Worm (Caenorhabditis elegans) whole organism, late embryonic: Measurements from ENCODE around the gene srd-39.

Source experiments
- C08G9.2 ChIP-seq: sonication (generic microtip); optimal IDR thresholded peaks from 2 replicates; lab custom pipeline; 2016; ENCODE audit warnings: mild to moderate bottlenecking, missing genetic modification characterization, moderate library complexity, missing compliant biosample characterization
- T23F11.4 ChIP-seq: fragments of 200-800 bp; sonication (Bioruptor generic); optimal IDR thresholded peaks from 2 replicates; lab custom pipeline; 2018; ENCODE audit warnings: mild to moderate bottlenecking, missing genetic modification characterization, missing compliant biosample characterization
- ama-1 ChIP-seq: fragments of 150-350 bp; optimal IDR thresholded peaks from 2 replicates; lab custom pipeline; 2014
- ceh-14 ChIP-seq: sonication (generic microtip); optimal IDR thresholded peaks from 2 replicates; lab custom pipeline; 2016; ENCODE audit warnings: missing genotype, missing genetic modification characterization, missing compliant biosample characterization
- ceh-18 ChIP-seq: sonication (generic microtip); optimal IDR thresholded peaks from 2 replicates; lab custom pipeline; 2016; ENCODE audit warnings: missing genetic modification characterization, missing compliant biosample characterization
- ceh-22 ChIP-seq: sonication (generic microtip); optimal IDR thresholded peaks from 2 replicates; lab custom pipeline; 2017; ENCODE audit warnings: missing biosample characterization, missing genetic modification characterization
- ceh-24 ChIP-seq: sonication (generic microtip); optimal IDR thresholded peaks from 2 replicates; lab custom pipeline; 2016; ENCODE audit warnings: mild to moderate bottlenecking, missing genetic modification characterization, missing compliant biosample characterization
- ceh-30 ChIP-seq: fragments of 150-350 bp; optimal IDR thresholded peaks from 2 replicates; lab custom pipeline; 2014; ENCODE audit warnings: missing biosample characterization, missing genetic modification characterization
- ceh-31 ChIP-seq: sonication (generic microtip); optimal IDR thresholded peaks from 2 replicates; lab custom pipeline; 2016; ENCODE audit warnings: missing genetic modification characterization, missing compliant biosample characterization
- ceh-34 ChIP-seq: sonication (generic microtip); optimal IDR thresholded peaks from 2 replicates; lab custom pipeline; 2016; ENCODE audit warnings: mild to moderate bottlenecking, missing genetic modification characterization, missing compliant biosample characterization
- ceh-6 ChIP-seq: fragments of 200-800 bp; sonication (Bioruptor generic); optimal IDR thresholded peaks from 2 replicates; lab custom pipeline; 2018; ENCODE audit warnings: mild to moderate bottlenecking, missing genetic modification characterization, missing compliant biosample characterization
- che-1 ChIP-seq: sonication (generic microtip); optimal IDR thresholded peaks from 2 replicates; lab custom pipeline; 2016; ENCODE audit warnings: mild to moderate bottlenecking, missing genetic modification characterization, missing compliant biosample characterization
- dmd-4 ChIP-seq: sonication (generic microtip); optimal IDR thresholded peaks from 2 replicates; lab custom pipeline; 2016; ENCODE audit warnings: borderline replicate concordance, missing genetic modification characterization, missing compliant biosample characterization
- dve-1 ChIP-seq: sonication (generic microtip); optimal IDR thresholded peaks from 2 replicates; lab custom pipeline; 2017; ENCODE audit warnings: antibody characterized with exemption, mild to moderate bottlenecking, missing genetic modification characterization, missing compliant biosample characterization
- ets-4 ChIP-seq: sonication (generic microtip); optimal IDR thresholded peaks from 2 replicates; lab custom pipeline; 2016; ENCODE audit warnings: missing genetic modification characterization, missing compliant biosample characterization
- eyg-1 ChIP-seq: sonication (generic microtip); optimal IDR thresholded peaks from 2 replicates; lab custom pipeline; 2016; ENCODE audit warnings: missing genotype, missing genetic modification characterization, missing compliant biosample characterization
- fax-1 ChIP-seq: sonication (generic microtip); optimal IDR thresholded peaks from 2 replicates; lab custom pipeline; 2016; ENCODE audit warnings: missing genotype, missing genetic modification characterization, missing compliant biosample characterization
- gmeb-2 ChIP-seq: sonication (generic microtip); optimal IDR thresholded peaks from 2 replicates; lab custom pipeline; 2016; ENCODE audit warnings: missing genetic modification characterization, inconsistent platforms, missing compliant biosample characterization
- hlh-13 ChIP-seq: fragments of 200-800 bp; sonication (Bioruptor generic); optimal IDR thresholded peaks from 2 replicates; lab custom pipeline; 2018; ENCODE audit warnings: mild to moderate bottlenecking, missing genetic modification characterization, missing compliant biosample characterization
- hlh-15 ChIP-seq: sonication (generic microtip); optimal IDR thresholded peaks from 2 replicates; lab custom pipeline; 2016; ENCODE audit warnings: missing genetic modification characterization, missing compliant biosample characterization
- hlh-8 ChIP-seq: sonication (generic microtip); optimal IDR thresholded peaks from 2 replicates; lab custom pipeline; 2016; ENCODE audit warnings: missing genotype, missing genetic modification characterization, missing compliant biosample characterization
- lim-6 ChIP-seq: sonication (generic microtip); optimal IDR thresholded peaks from 2 replicates; lab custom pipeline; 2016; ENCODE audit warnings: missing genetic modification characterization, missing compliant biosample characterization
- lin-11 ChIP-seq: fragments of 200-800 bp; sonication (Bioruptor generic); optimal IDR thresholded peaks from 2 replicates; lab custom pipeline; 2018; ENCODE audit warnings: mild to moderate bottlenecking, missing genetic modification characterization, missing compliant biosample characterization
- madf-2 ChIP-seq: sonication (generic microtip); optimal IDR thresholded peaks from 2 replicates; lab custom pipeline; 2017; ENCODE audit warnings: missing genetic modification characterization, missing compliant biosample characterization
- mec-3 ChIP-seq: sonication (generic microtip); optimal IDR thresholded peaks from 2 replicates; lab custom pipeline; 2016; ENCODE audit warnings: borderline replicate concordance, missing genetic modification characterization, missing compliant biosample characterization
- pha-2 ChIP-seq: sonication (generic microtip); optimal IDR thresholded peaks from 2 replicates; lab custom pipeline; 2017; ENCODE audit warnings: mild to moderate bottlenecking, missing genetic modification characterization, missing compliant biosample characterization
- pqm-1 ChIP-seq: sonication (generic microtip); optimal IDR thresholded peaks from 2 replicates; lab custom pipeline; 2016; ENCODE audit warnings: missing genetic modification characterization, missing compliant biosample characterization
- ref-2 ChIP-seq: sonication (generic microtip); optimal IDR thresholded peaks from 2 replicates; lab custom pipeline; 2016; ENCODE audit warnings: missing genetic modification characterization, missing compliant biosample characterization
- rnt-1 ChIP-seq: sonication (generic microtip); optimal IDR thresholded peaks from 2 replicates; lab custom pipeline; 2016; ENCODE audit warnings: missing genetic modification characterization, missing compliant biosample characterization
- sox-2 ChIP-seq: fragments of 200-800 bp; sonication (Bioruptor generic); IDR thresholded peaks from 2 replicates; pipeline ENCODE4 v1.3.6; 2022; ENCODE audit warnings: missing genetic modification reagents, missing genetic modification characterization, missing compliant biosample characterization
- unc-42 ChIP-seq: sonication (generic microtip); optimal IDR thresholded peaks from 2 replicates; lab custom pipeline; 2016; ENCODE audit warnings: missing genotype, missing genetic modification characterization, missing compliant biosample characterization
- unc-86 ChIP-seq: sonication (generic microtip); optimal IDR thresholded peaks from 2 replicates; lab custom pipeline; 2016; ENCODE audit warnings: missing genetic modification characterization, missing compliant biosample characterization
- zip-5 ChIP-seq: sonication (generic microtip); optimal IDR thresholded peaks from 2 replicates; lab custom pipeline; 2016; ENCODE audit warnings: missing genetic modification characterization, missing compliant biosample characterization
- ztf-16 ChIP-seq: sonication (generic microtip); optimal IDR thresholded peaks from 2 replicates; lab custom pipeline; 2017; ENCODE audit warnings: missing genetic modification characterization, missing compliant biosample characterization

The srd-39 gene

DNA sequence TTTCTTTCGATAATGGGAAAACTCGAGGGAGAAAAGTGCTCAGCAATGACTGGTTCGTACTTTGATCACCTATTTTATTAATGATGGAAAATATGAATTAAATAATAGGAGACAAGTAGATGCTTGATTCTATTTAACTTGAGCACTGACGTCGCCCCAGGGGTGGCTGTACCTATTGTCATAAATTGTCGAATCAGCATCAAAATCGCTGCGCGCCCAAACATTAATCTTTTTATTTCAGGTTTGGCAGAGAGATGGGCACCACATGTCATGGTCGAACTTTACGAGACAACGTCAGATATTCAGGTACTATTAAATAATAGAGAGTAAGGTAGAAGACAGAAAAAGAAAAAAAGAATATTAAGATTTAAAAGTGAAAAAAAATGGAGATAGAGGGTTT lies 23.9 kb upstream of the srd-39 start:
- TF ChIP-seq hlh-8 (tag; lab: Kevin White, UChicago) (no peak), T23F11.4 (GFP tag; lab: Kevin White, UChicago) (no peak)

DNA sequence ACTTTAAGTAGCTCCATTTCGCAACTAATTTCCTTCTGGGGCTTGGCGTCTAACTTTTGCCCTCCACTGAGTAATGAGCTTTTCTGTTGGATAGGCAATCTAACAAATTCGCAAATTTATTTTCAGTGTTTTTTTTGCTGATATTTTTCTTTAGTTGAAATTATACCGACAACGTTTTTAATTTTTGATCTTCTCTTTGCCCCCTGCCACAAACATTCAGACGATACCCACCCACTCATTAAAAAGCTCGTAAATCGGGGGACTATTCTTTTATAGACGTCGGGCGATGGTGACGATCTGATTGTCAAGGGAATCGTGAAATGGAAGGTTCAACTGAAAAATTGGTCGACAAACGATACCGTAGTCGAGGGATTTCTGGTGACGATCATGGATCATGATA lies 23.3 kb upstream of the srd-39 start:
- TF ChIP-seq dve-1 (tag; lab: Kevin White, UChicago) = no peak
- TF ChIP-seq ceh-24 = no peak
- TF ChIP-seq ceh-34 = no peak
- no peak for TF ChIP-seq che-1 (tag; lab: Kevin White, UChicago)
- TF ChIP-seq ceh-22 (tag; lab: Kevin White, UChicago) = no peak

DNA sequence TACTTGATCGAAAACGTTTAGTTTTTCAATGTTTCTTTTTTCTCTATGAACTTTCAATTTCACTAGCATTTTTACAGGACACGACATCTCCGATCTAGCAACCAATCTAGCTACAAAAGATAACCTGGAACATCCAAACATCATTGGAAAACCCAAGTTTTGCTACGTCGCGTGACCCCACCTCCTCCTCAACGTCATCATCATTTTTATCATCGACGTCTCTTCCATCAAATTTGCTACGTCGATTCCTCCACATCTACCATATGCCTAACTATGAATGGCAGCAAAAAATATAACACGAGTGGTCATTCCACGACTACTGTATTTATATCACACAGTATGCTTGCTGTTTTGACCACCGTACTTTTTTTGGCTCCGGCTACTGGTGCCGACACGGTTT lies 22.5 kb upstream of the srd-39 start, which contains the start of gene F46G10.2:
F46G10.2 (plus strand) TSS at position 78 of the 400 bp plus-strand sequence.
- TF ChIP-seq ceh-6 (GFP tag; lab: Kevin White, UChicago) (no peak), dve-1 (tag; lab: Kevin White, UChicago) (no peak), ztf-16 (tag; lab: Kevin White, UChicago) (no peak), C08G9.2 (tag; lab: Kevin White, UChicago) (no peak), sox-2 (no peak)

DNA sequence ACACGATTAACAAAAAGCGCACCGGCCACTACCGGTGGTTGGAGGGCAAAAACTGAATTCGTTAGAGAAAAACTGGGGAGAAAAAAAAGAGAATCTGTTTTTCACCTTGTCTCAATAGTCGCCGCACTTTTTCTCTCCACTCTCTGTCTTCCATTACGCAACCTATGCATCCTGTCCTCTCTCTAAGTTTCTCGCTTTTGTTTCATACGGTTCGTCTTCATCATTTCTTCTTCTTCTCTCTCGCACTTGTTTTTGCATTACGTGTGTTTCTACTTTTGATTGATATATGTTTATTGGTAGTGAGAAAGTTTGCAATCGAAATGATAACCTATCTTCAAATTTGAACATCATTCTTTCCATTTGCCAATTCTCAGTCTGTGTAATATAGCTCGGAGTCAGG lies 20.2 kb upstream of the srd-39 start:
- TF ChIP-seq ceh-24 (no peak), fax-1 (tag; lab: Kevin White, UChicago) (no peak), ama-1 (lab: Kevin White, UChicago) (no peak), pha-2 (tag; lab: Kevin White, UChicago) (no peak), unc-86 (tag; lab: Kevin White, UChicago) (no peak), ceh-18 (tag; lab: Kevin White, UChicago) (peak; percentile 22), hlh-13 (GFP tag; lab: Kevin White, UChicago) (no peak)
- TF ChIP-seq, all 69 proteins: peak for 1

DNA sequence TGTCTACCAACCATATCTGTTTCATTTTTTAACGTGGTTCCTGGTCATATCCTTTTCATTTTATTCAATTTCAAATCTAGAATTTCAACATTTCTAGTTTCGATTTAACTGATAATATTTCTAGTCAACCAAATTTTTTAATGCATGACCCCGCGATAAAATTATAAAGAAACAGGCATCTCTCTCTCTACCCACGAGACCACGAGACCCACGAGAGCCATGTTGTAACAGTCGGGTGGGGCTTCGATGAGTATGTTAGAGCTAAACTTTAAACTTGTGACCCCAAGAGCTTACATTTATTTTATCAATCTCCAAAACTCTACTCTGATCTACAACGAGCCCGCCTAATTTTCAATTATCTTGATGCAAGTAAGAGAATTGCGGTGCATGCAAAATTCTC lies 17.9 kb upstream of the srd-39 start:
- no peak for TF ChIP-seq ceh-30
- TF ChIP-seq ref-2 = no peak
- TF ChIP-seq pqm-1 (tag; lab: Kevin White, UChicago) = no peak
- no peak for TF ChIP-seq dmd-4 (tag; lab: Kevin White, UChicago)
- TF ChIP-seq ceh-6 (GFP tag; lab: Kevin White, UChicago) = no peak
- no peak for TF ChIP-seq eyg-1

DNA sequence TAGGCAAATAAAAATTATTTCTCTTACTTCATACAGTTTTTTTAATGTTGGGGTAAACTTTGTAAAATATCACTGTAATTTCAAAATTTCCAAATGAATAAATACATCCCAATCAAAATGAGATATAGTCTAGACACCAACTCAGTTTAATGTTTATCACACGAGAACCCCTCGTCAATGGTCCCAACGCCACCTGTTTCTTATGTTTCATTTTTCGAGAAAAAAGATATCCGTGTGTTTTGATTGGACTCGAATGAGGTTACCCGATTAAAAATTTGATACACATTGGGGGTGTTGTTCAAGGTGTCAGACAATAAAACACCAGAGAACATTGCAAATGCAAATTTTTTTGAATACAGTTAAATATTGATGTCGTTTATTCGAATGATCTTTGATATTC lies 17.1 kb upstream of the srd-39 start:
- TF ChIP-seq ama-1 (lab: Kevin White, UChicago) = no peak
- no peak for TF ChIP-seq madf-2 (tag; lab: Kevin White, UChicago)
- no peak for TF ChIP-seq fax-1 (tag; lab: Kevin White, UChicago)
- TF ChIP-seq lin-11 = no peak
- no peak for TF ChIP-seq dve-1 (tag; lab: Kevin White, UChicago)
- TF ChIP-seq gmeb-2 (tag; lab: Kevin White, UChicago) = no peak
- TF ChIP-seq unc-42 = no peak
- no peak for TF ChIP-seq ceh-14 (tag; lab: Kevin White, UChicago)
- no peak for TF ChIP-seq hlh-15 (tag; lab: Kevin White, UChicago)
- no peak for TF ChIP-seq ref-2
- no peak for TF ChIP-seq ceh-31 (tag; lab: Kevin White, UChicago)
- TF ChIP-seq zip-5 (tag; lab: Kevin White, UChicago) = no peak
- TF ChIP-seq ztf-16 (tag; lab: Kevin White, UChicago) = no peak
- TF ChIP-seq lim-6 = no peak
- TF ChIP-seq dmd-4 (tag; lab: Kevin White, UChicago) = no peak
- TF ChIP-seq mec-3 (tag; lab: Kevin White, UChicago) = no peak
- no peak for TF ChIP-seq ets-4 (tag; lab: Kevin White, UChicago)
- no peak for TF ChIP-seq pqm-1 (tag; lab: Kevin White, UChicago)
- no peak for TF ChIP-seq rnt-1 (tag; lab: Kevin White, UChicago)
- TF ChIP-seq, all 69 proteins: peak for 0
